Worm (Caenorhabditis elegans) whole organism, L3 larva: Measurements from ENCODE around the gene igeg-1.

Source experiments
- ZK546.5 ChIP-seq: sonication (generic microtip); optimal IDR thresholded peaks from 2 replicates; lab custom pipeline; 2017; ENCODE audit warnings: missing biosample characterization, missing genetic modification characterization
- aly-2 ChIP-seq: fragments of 150-350 bp; optimal IDR thresholded peaks from 2 replicates; lab custom pipeline; 2014; ENCODE audit warnings: missing biosample characterization, missing genetic modification characterization
- ama-1 ChIP-seq: fragments of 150-350 bp; optimal IDR thresholded peaks from 2 replicates; lab custom pipeline; 2018
- ceh-9 ChIP-seq: sonication (generic microtip); optimal IDR thresholded peaks from 2 replicates; lab custom pipeline; 2018; ENCODE audit warnings: missing biosample characterization, missing genetic modification characterization
- daf-12 ChIP-seq: fragments of 150-350 bp; optimal IDR thresholded peaks from 2 replicates; lab custom pipeline; 2014; ENCODE audit warnings: missing biosample characterization, missing genetic modification reagents, missing genetic modification characterization
- elt-1 ChIP-seq: fragments of 150-350 bp; optimal IDR thresholded peaks from 2 replicates; lab custom pipeline; 2014; ENCODE audit warnings: missing biosample characterization, missing genetic modification characterization
- elt-2 ChIP-seq: sonication (generic microtip); optimal IDR thresholded peaks from 2 replicates; lab custom pipeline; 2016; ENCODE audit warnings: missing genetic modification reagents, mild to moderate bottlenecking, missing genetic modification characterization, missing compliant biosample characterization
- elt-3 ChIP-seq, 3 experiments: fragments of 150-350 bp in 1 of 3; sonication (generic microtip) in 2 of 3; optimal IDR thresholded peaks; 2 replicates in 2 of 3; 4 replicates in 1 of 3; lab custom pipeline; 2014 to 2017; ENCODE audit warnings: missing biosample characterization in 3 of 3, missing genetic modification characterization in 3 of 3
- fkh-10 ChIP-seq: sonication (generic microtip); optimal IDR thresholded peaks from 2 replicates; lab custom pipeline; 2017; ENCODE audit warnings: missing biosample characterization, missing genetic modification reagents, missing genetic modification characterization
- fkh-2 ChIP-seq: fragments of 150-350 bp; optimal IDR thresholded peaks from 2 replicates; lab custom pipeline; 2014; ENCODE audit warnings: missing biosample characterization, missing genetic modification reagents, missing genetic modification characterization
- fos-1 ChIP-seq: fragments of 150-350 bp; optimal IDR thresholded peaks from 2 replicates; lab custom pipeline; 2014; ENCODE audit warnings: missing biosample characterization, missing genetic modification characterization
- hmg-11 ChIP-seq: sonication (generic microtip); optimal IDR thresholded peaks from 2 replicates; lab custom pipeline; 2016; ENCODE audit warnings: missing genetic modification characterization, missing compliant biosample characterization
- jun-1 ChIP-seq: fragments of 150-350 bp; optimal IDR thresholded peaks from 2 replicates; lab custom pipeline; 2014; ENCODE audit warnings: missing biosample characterization, missing genetic modification reagents, missing genetic modification characterization
- lin-15B ChIP-seq: fragments of 150-350 bp; optimal IDR thresholded peaks from 2 replicates; lab custom pipeline; 2014; ENCODE audit warnings: missing biosample characterization, missing genetic modification characterization
- lin-39 ChIP-seq: fragments of 150-350 bp; optimal IDR thresholded peaks from 2 replicates; lab custom pipeline; 2018; ENCODE audit warnings: missing biosample characterization, missing genetic modification reagents, missing genetic modification characterization
- lsy-12 ChIP-seq: sonication (generic microtip); optimal IDR thresholded peaks from 2 replicates; lab custom pipeline; 2016; ENCODE audit warnings: mild to moderate bottlenecking, missing genetic modification characterization, missing compliant biosample characterization
- mml-1 ChIP-seq: fragments of 150-350 bp; sonication (generic microtip); optimal IDR thresholded peaks from 3 replicates; lab custom pipeline; 2014; ENCODE audit warnings: missing biosample characterization, missing genetic modification characterization
- nhr-11 ChIP-seq: fragments of 150-350 bp; optimal IDR thresholded peaks from 2 replicates; lab custom pipeline; 2014; ENCODE audit warnings: missing biosample characterization, missing genetic modification characterization
- nhr-12 ChIP-seq: fragments of 150-350 bp; optimal IDR thresholded peaks from 2 replicates; lab custom pipeline; 2014; ENCODE audit warnings: missing biosample characterization, missing genetic modification characterization
- nhr-25 ChIP-seq: sonication (generic microtip); optimal IDR thresholded peaks from 2 replicates; lab custom pipeline; 2017; ENCODE audit warnings: missing biosample characterization, missing genetic modification characterization
- nhr-28 ChIP-seq: fragments of 150-350 bp; optimal IDR thresholded peaks from 2 replicates; lab custom pipeline; 2014; ENCODE audit warnings: missing biosample characterization, missing genetic modification characterization
- nhr-76 ChIP-seq: fragments of 150-350 bp; sonication (generic microtip); optimal IDR thresholded peaks from 5 replicates; lab custom pipeline; 2014; ENCODE audit warnings: missing biosample characterization, missing genetic modification characterization
- pha-4 ChIP-seq: fragments of 150-350 bp; optimal IDR thresholded peaks from 2 replicates; lab custom pipeline; 2014; ENCODE audit warnings: missing biosample characterization, missing genetic modification reagents, missing genetic modification characterization
- pqm-1 ChIP-seq: fragments of 150-350 bp; optimal IDR thresholded peaks from 2 replicates; lab custom pipeline; 2017; ENCODE audit warnings: missing biosample characterization, missing genetic modification characterization, inconsistent platforms
- sea-2 ChIP-seq: fragments of 150-350 bp; sonication (generic microtip); optimal IDR thresholded peaks from 4 replicates; lab custom pipeline; 2014; ENCODE audit warnings: missing biosample characterization, missing genetic modification reagents, missing genetic modification characterization
- skn-1 ChIP-seq: fragments of 150-350 bp; optimal IDR thresholded peaks from 2 replicates; lab custom pipeline; 2014; ENCODE audit warnings: missing biosample characterization, missing genetic modification characterization
- snpc-4 ChIP-seq: fragments of 150-350 bp; optimal IDR thresholded peaks from 2 replicates; lab custom pipeline; 2014; ENCODE audit warnings: missing biosample characterization, missing genetic modification characterization
- unc-62 ChIP-seq: fragments of 150-350 bp; sonication (generic microtip); optimal IDR thresholded peaks from 4 replicates; lab custom pipeline; 2014; ENCODE audit warnings: missing biosample characterization, missing genetic modification reagents, missing genetic modification characterization

igeg-1 gene

DNA sequence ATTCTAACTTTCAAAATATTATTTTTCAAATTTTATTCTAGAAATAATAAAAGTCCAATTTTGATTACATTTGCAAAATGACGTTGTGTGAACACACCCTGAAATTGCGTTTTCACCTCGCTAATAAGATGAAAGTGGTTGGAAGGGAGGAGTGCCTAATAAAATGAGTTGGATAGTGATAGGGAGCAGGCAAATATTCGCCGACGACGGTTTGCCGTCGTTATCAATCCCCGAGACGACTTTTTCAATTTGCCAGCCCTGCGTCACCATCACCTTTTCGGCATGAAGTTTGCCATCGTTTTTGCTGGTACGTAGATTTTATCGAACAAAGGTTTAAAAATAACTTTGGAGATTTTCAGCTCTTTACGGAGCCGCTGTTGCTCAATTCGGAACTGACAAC is 43.2 kb downstream of the igeg-1 start, which contains the start of gene nspg-10:
nspg-10 (plus strand) TSS at position 179 of the 400 bp plus-strand sequence.
- TF ChIP-seq skn-1 (tag; lab: Kevin White, UChicago), result no peak
- TF ChIP-seq nhr-12 (tag; lab: Kevin White, UChicago), result no peak
- TF ChIP-seq elt-3 (tag; optimal IDR thresholded peaks at IDR 0.05; lab: Kevin White, UChicago), result no peak
- no peak for TF ChIP-seq elt-1 (tag; lab: Kevin White, UChicago)
- no peak for TF ChIP-seq daf-12 (tag; lab: Kevin White, UChicago)
- TF ChIP-seq pha-4 (tag; lab: Kevin White, UChicago), result no peak
- no peak for TF ChIP-seq fkh-10 (GFP tag; lab: Kevin White, UChicago)
- TF ChIP-seq jun-1 (tag; lab: Kevin White, UChicago), result no peak
- TF ChIP-seq elt-2 (tag; lab: Kevin White, UChicago), result peak; percentile 73
- peak; percentile 42 for TF ChIP-seq pqm-1 (tag; lab: Kevin White, UChicago)
- TF ChIP-seq nhr-76 (tag; lab: Kevin White, UChicago), result no peak
- no peak for TF ChIP-seq lin-15B

DNA sequence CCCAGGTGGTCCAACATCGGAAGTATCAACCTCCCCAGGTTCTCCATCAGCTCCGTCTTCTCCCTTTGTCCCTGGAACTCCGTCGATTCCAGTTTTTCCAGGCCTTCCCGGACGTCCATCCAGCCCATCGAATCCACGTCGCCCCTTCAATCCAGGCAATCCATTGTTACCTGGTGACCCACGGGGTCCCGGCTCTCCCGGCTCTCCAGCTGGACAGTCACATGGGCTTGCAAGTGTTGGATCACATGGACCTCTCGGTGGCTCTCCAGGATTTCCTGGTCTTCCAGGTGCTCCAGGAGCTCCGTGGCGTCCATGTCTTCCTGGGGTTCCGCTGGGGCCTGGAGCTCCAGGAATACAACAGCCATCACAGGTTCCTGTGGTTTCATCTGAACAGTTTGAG is 46.2 kb downstream of the igeg-1 start:
- TF ChIP-seq ceh-9 (tag; lab: Kevin White, UChicago) (no peak), hmg-11 (tag; lab: Kevin White, UChicago) (no peak)

DNA sequence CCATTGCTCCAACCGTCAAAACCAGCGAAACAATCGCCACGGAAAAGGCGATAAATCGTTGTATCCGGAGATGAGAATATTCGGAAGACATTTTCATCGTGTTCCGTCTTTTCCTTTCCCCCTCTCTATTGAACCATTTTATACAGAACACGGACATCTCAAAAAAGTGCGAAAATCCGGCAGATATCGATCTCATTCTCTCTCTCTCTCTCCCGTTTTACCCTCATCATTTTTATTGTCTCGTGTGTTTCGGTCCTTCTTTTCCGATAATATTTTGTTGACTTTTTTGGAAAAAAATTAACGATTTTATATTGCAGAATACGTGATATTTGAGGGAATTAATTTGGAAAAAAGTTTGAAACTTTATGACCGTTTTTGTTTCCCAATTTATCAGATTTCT is 47.1 kb downstream of the igeg-1 start, which contains the start of gene col-110:
col-110 (minus strand) TSS at position 101 of the 400 bp plus-strand sequence.
- TF ChIP-seq nhr-12 (tag; lab: Kevin White, UChicago) (no peak), fkh-2 (no peak), pqm-1 (tag; lab: Kevin White, UChicago) (no peak), jun-1 (tag; lab: Kevin White, UChicago) (no peak), elt-1 (tag; lab: Kevin White, UChicago) (no peak), ama-1 (lab: Kevin White, UChicago) (no peak), lsy-12 (tag; lab: Kevin White, UChicago) (no peak), unc-62 (GFP tag; lab: Kevin White, UChicago) (no peak), fkh-10 (GFP tag; lab: Kevin White, UChicago) (no peak), snpc-4 (tag; lab: Kevin White, UChicago) (no peak), hmg-11 (tag; lab: Kevin White, UChicago) (no peak), nhr-76 (tag; lab: Kevin White, UChicago) (no peak), nhr-11 (tag; lab: Kevin White, UChicago) (no peak)
- TF ChIP-seq, all 47 proteins: peak for 0

DNA sequence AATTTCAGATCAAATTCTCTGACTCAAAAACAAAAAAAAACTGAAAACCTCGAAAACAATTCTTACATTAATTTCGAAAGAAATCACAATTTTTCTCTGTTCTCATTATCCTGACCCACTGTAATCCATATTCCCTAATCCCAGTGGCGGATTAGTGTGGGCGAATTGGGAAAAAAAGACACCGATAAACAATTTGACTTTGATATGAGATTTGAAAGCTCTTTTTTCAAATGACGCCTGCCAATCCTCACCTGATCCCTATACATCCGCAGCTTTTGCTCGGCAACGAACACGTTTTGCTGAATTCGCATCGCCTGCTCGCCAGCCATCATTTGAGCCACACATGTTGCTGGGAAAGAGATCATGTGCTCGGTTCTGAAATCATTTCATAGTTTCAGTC is 49.3 kb downstream of the igeg-1 start:
- TF ChIP-seq lin-39 (no peak), pqm-1 (tag; lab: Kevin White, UChicago) (no peak)

DNA sequence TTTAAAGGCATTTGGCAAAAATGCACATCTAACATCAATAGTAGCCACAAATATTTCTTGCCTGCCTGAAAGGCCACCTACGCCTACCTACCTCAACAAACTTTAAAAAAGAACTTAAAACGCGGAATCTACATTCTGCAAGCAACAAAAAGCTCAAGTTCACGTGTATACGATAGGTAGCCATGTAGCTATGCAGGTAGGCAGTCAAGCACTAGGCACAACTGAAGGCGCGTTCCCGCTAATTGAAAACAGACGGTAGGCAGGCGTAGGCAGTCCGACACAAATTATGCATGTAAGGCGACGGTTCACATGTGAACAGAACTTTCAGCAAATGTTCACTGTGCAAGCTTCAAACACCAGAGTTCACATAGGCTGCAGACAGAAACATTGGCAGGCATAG is 50.1 kb downstream of the igeg-1 start:
- TF ChIP-seq jun-1 (tag; lab: Kevin White, UChicago) (no peak), unc-62 (GFP tag; lab: Kevin White, UChicago) (no peak), aly-2 (tag; lab: Kevin White, UChicago) (no peak), mml-1 (no peak), ZK546.5 (no peak), fos-1 (tag; lab: Kevin White, UChicago) (no peak), sea-2 (no peak)

DNA sequence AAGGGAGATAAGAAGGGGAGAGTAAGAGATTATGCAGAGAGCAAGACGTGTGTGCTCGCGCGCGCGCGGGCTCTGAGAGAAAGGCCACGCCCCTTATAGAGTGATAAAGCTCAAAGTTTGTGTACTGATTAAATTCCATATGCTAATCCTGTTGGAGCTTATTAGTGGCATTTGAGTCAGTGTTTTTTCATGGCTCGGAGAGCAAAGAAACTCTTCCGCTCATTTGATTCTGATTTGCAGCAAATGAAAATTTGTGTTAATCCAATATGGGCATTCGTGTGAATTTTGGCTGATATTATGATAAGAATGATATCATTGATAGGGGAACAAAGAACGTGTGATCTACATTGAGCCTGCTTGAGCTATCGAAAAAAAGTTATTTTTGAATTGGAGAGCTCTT is 51.1 kb downstream of the igeg-1 start:
- no peak for TF ChIP-seq nhr-28 (tag; lab: Kevin White, UChicago)
- TF ChIP-seq nhr-25 (tag; lab: Kevin White, UChicago), result no peak
- no peak for TF ChIP-seq unc-62 (GFP tag; lab: Kevin White, UChicago)
- TF ChIP-seq ama-1 (lab: Kevin White, UChicago), result no peak
- peak; percentile 17 for TF ChIP-seq nhr-11 (tag; lab: Kevin White, UChicago)
